Fruit fly (Drosophila melanogaster) ovary, adult (tissue): ENCODE results near the gene CG15894.

Source experiments
- CG17801 ChIP-seq: fragments of 200-800 bp; optimal IDR thresholded peaks from 2 replicates; lab custom pipeline; 2019; ENCODE audit warnings: missing biosample characterization, mild to moderate bottlenecking, missing genetic modification characterization, moderate library complexity; ENCODE audit not compliant: partially characterized antibody

Gene CG15894

dm6 chrX:6308852-6309251, at the start of gene CG15894:
TSS of gene CG15894 (plus strand) at chrX:6309212.
- no peak for TF ChIP-seq CG17801 (GFP tag; lab: Kevin White, UChicago)

DNA sequence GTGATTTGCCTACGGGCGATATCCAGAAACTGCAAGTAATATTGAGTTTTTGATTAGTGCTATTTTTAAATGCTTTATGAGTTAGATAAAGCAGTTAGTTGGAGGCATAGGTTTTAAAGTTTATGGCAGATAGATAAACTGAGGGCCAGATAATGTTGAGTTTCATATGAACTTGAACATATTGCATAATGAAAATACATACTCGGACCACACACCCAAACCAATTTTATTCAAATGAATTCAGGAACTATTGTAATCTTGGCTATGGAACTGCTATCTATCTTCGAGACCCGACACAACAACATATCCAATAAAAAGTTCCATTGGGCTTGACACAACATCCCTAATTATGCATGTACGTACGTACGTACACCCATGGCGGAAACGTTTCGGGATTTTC, 49.3 kb upstream of the CG15894 start:
- no peak for TF ChIP-seq CG17801 (GFP tag; lab: Kevin White, UChicago)

DNA sequence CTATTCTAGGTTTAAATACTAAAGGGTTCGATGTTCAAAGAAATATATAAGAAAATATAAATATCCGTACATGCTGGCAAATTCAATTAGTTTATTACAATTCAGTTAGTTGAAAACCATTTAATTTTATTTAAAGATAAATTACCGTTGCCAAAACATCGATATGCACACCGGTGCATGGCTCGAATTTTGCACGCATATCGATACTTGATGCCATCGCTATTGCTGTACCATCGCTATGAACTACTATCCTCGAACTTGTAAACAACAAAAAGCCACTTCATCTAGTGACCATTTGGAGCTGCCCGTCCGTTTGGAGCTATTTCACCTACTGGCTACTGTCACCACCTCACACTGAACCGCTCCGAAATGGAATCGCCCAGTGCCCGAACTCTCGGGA, 48.1 kb upstream of the CG15894 start, which contains the start of gene Josd:
Gene Josd, plus strand, starts transcription at position 270 of the 400 bp plus-strand sequence.
- TF ChIP-seq CG17801 (GFP tag; lab: Kevin White, UChicago): no peak

DNA sequence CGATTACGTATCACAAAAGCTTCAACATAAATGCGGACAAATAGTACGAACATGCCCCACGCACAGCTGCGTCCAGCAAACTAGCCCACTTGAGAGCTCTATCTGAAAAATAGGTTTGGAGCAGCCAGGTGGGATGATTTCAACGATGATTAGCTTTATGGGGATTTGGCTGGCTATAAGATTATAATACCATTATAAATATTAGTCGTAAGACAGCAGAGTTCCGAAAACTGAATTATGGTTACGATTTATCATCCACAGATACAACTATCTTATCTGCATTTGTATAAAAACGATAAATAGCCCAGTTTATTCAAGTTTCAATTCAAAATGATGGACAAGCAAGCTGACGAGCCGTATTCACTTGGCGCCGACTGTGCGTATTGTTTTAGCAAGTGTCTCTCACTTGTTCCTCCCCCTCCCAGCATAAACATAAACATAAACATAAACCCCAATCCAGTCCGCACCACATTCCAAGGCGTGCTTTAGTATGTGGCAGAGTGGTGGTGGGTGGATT, 45.3 kb upstream of the CG15894 start:
- no peak for TF ChIP-seq CG17801 (GFP tag; lab: Kevin White, UChicago)

DNA sequence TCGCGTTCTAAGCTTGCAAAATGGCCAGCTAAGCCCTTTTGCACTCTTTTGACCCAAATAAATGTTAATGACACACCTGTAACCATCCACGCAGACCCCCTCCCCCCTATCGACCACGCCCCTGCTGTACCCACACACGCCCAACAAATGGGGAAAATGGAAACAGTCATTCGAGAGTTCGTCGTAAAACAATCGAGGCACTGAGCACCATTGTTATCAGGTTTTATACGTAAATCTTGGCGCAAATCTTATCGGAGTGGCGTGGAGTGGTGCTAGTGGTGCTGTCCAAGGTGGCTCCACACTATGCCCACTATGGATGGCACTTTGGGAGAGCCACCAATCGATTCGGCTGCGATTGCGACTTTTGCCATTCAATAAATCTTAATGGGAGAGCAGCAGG, 44.6 kb upstream of the CG15894 start:
- no peak for TF ChIP-seq CG17801 (GFP tag; lab: Kevin White, UChicago)

DNA sequence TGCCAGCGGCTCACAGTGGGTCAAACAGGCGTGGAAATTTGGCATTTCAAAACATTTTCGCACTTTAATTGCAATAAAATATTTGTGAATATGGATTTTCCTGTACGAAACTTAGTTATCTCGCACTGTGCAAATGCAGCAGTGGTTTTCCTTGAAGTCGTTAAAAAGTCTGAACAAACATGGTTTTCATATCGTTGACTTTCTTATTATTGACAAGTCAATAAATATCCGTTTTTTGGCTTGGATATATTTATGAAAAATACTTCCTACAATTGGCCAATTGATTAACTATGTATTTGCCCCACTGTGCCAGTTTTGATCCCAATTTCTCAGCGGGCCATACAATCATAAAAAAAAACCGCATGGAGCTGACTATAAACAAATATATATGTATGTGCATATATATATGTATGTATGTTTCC, 43.5 kb upstream of the CG15894 start:
- peak; percentile 95 for TF ChIP-seq CG17801 (GFP tag; lab: Kevin White, UChicago)

DNA sequence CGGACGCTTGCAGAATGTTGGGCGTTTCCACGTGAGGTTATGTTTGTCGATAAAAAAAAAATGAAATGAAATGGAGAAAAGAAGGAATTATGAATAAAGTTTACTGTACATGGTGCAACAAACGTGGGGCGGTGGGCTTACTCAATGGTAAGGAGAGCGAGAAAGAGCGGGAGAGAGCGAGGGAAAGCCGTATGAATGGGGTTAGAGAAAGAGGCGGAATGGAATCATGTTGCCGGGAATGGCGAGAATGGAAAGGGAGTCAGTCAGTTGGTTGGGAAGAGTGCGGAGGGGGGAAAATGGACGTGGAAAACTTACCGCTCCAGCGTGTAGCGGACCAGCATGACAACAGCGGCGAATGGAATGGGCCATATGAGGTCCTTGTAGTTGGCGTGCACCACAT, 42.9 kb upstream of the CG15894 start:
- no peak for TF ChIP-seq CG17801 (GFP tag; lab: Kevin White, UChicago)

- no peak for TF ChIP-seq CG17801 (GFP tag; lab: Kevin White, UChicago)
Observed at dm6 chrX:6267187-6267711, 41.8 kb upstream of the CG15894 start, which contains the start of gene schlank. TSS of gene schlank (minus strand) at chrX:6267228.

- TF ChIP-seq CG17801 (GFP tag; lab: Kevin White, UChicago): peak; percentile 34
Observed at dm6 chrX:6267745-6268582, 41.0 kb upstream of the CG15894 start, which contains the start of gene Spt6. TSS of gene Spt6 (plus strand) at chrX:6267797.

DNA sequence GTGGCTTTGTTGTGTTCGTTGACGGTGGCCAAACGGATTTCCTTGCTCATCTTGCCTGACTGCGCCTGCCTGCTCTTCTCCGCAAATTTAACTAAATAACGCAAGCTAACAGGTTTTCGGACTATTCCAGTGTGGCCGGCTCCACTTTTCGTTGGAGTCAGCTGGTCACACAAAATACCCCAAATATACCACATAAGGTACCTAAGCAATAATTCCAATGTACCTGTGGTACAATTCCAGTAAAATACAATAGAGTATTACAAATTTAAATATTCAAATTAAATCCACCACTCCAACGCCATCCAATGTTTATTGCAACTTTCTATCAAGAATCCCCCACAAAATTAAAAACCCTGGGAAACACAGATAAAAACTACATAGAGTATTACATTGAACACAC, 32.4 kb upstream of the CG15894 start, which contains the start of gene CG3566:
Gene CG3566, minus strand, starts transcription at position 135 of the 400 bp plus-strand sequence.
- TF ChIP-seq CG17801 (GFP tag; lab: Kevin White, UChicago): no peak

DNA sequence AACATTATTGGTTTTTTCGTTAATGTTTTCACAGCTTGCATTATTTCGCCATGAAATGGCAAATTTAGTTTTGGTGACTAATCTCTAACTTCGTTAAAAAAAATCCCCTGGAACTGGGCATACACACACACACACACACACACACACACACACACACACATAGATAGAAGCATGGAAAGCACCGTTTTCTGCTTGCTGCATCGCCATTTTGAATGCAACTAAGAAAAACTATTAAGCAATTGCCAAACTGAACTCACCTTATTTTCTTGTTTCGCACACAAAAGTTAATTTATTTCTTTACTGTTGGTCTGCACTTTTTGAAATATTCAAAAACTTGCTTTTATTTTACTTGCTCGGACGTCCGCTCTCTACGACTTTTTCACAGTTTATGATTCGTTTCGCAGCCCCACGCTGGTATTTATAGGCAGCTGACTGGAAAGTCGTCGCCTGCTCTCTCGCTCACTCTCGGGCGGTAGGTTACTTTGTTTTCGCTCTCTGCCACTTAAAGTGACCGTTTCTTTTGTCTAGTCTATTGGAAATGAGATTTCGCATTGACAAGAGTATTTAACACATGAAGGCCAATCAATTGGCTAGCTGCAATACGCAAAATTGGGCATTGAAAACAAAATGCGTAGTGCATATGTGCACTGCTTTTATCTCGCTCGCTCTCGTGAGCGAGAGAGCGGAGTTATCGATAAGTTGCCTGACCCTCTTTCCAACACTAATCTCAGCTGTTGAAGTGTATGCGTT, 30.0 kb upstream of the CG15894 start:
- peak; percentile 64 for TF ChIP-seq CG17801 (GFP tag; lab: Kevin White, UChicago)

dm6 chrX:6279629-6280073, 29.4 kb upstream of the CG15894 start, which contains the start of gene Ubi-p5E:
TSS of gene Ubi-p5E (minus strand) at chrX:6279647.
- TF ChIP-seq CG17801 (GFP tag; lab: Kevin White, UChicago): no peak

DNA sequence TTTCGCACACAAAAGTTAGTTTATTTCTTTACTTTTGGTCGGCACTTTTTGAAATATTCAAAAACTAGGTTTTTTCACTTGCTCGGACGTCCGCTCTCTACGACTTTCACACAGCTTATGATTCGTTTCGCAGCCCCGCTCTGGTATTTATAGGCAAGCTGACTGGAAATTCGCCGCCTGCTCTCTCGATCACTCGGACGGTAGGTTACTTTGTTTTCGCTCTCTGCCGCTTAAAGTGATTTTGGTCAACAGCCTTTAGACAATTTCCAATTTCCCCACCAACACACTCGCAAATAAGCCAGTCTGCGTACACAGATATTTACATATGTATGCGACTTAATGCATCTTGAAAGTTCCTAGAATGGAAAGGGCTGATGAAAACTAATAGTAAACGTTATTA, 25.5 kb upstream of the CG15894 start, which contains the start of gene CG11700:
Gene CG11700, minus strand, starts transcription at position 106 of the 400 bp plus-strand sequence.
- TF ChIP-seq CG17801 (GFP tag; lab: Kevin White, UChicago): peak; percentile 31

DNA sequence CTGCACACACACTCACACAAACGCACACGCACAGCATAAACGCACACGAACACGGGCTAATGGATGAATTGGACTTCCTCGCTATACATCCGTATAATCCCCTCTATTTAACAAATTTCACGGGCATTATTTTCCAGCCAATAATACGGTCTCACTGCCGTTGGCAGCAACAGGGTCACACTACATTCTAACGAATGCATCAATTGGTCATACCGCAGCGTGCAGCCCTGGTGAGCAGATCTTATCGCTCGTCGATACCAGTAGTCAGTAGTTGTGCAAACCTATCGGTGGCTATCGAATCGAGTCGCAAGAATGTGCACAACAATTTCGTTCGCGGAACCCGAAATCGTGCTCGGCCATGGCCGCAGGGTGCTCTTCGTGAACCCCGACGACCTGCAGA, 21.2 kb upstream of the CG15894 start, which contains the start of the genes Top3beta and wuho:
Gene Top3beta, minus strand, starts transcription at position 149 of the 400 bp plus-strand sequence.
Gene wuho, plus strand, starts transcription at position 259 of the 400 bp plus-strand sequence.
- peak; percentile 71 for TF ChIP-seq CG17801 (GFP tag; lab: Kevin White, UChicago)
